Worm (Caenorhabditis elegans): ENCODE measurements around the gene fut-6.

- TF ChIP-seq efl-1 (optimal IDR thresholded peaks at IDR 0.05) (peak in 1 of 2 experiments; percentile 8), efl-1 (GFP tag; optimal IDR thresholded peaks at IDR 0.05 in 1 of 2) (peak in 1 of 2 experiments; percentile 87), lin-13 (GFP tag; optimal IDR thresholded peaks at IDR 0.05) (no peak)
Measured at ce11 chrII:4638891-4639290, 16.8 kb downstream of the fut-6 start.
